Worm (Caenorhabditis elegans): ENCODE measurements around the gene C18D11.10.

ce11 chrIII:11847658-11848202 lies 40.2 kb downstream of the C18D11.10 start, which contains the start of gene mif-1:
- TF ChIP-seq nhr-84 (tag; optimal IDR thresholded peaks at IDR 0.05) (no peak), skn-1 (tag; optimal IDR thresholded peaks at IDR 0.05) (peak; percentile 69), nhr-12 (tag; optimal IDR thresholded peaks at IDR 0.05) (no peak), nhr-47 (tag; optimal IDR thresholded peaks at IDR 0.05) (no peak), irx-1 (tag; optimal IDR thresholded peaks at IDR 0.05) (no peak), sptf-1 (tag; optimal IDR thresholded peaks at IDR 0.05) (no peak), fkh-10 (GFP tag; optimal IDR thresholded peaks at IDR 0.05) (no peak)
